Worm (Caenorhabditis elegans): Measurements from ENCODE around the gene vha-1.

ce11 chrIII:9807560-9808046, 26.5 kb downstream of the vha-1 start:
- TF ChIP-seq ceh-16 (tag; optimal IDR thresholded peaks at IDR 0.05) (no peak), nhr-77 (tag; optimal IDR thresholded peaks at IDR 0.05) (no peak), ceh-82 (tag; optimal IDR thresholded peaks at IDR 0.05) (no peak), unc-62 (GFP tag; optimal IDR thresholded peaks at IDR 0.05) (no peak), fos-1 (tag; optimal IDR thresholded peaks at IDR 0.05) (no peak), snpc-4 (tag; optimal IDR thresholded peaks at IDR 0.05) (no peak), sea-2 (GFP tag; optimal IDR thresholded peaks at IDR 0.05) (no peak), nhr-11 (tag; optimal IDR thresholded peaks at IDR 0.05) (no peak), ZK546.5 (tag; optimal IDR thresholded peaks at IDR 0.05) (no peak), fkh-10 (GFP tag; optimal IDR thresholded peaks at IDR 0.05) (no peak), unc-39 (tag; optimal IDR thresholded peaks at IDR 0.05) (no peak), mdl-1 (tag; optimal IDR thresholded peaks at IDR 0.05) (peak; percentile 32), elt-1 (tag; optimal IDR thresholded peaks at IDR 0.05) (no peak), egl-27 (tag; optimal IDR thresholded peaks at IDR 0.05) (no peak)
